Fruit fly (Drosophila melanogaster): ENCODE data around the gene nac.

The nac gene

DNA sequence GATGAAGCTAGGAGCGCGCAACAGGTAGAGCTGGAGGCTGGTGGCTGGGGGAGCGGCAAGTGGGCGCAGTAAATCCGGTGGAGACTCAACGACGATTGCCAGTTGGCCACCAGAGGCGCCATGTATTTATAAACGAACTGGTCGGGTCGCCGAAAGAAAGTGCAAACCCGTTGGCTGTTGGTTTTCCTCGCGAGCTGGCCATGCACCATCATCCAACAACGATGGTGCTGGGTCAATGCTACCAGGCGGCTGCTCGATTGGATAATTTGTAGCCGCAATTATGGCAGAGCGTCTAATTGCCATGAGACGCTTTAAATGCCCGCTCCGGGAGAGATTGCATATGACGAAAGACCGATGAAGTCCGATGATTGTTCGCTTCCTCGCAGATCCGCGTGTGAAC lies 6.9 kb upstream of the nac start, which contains the start of gene CG11693:
CG11693 (minus strand) TSS at position 101 of the 400 bp plus-strand sequence.
- TF ChIP-seq Dll (optimal IDR thresholded peaks at IDR 0.05) = no peak

DNA sequence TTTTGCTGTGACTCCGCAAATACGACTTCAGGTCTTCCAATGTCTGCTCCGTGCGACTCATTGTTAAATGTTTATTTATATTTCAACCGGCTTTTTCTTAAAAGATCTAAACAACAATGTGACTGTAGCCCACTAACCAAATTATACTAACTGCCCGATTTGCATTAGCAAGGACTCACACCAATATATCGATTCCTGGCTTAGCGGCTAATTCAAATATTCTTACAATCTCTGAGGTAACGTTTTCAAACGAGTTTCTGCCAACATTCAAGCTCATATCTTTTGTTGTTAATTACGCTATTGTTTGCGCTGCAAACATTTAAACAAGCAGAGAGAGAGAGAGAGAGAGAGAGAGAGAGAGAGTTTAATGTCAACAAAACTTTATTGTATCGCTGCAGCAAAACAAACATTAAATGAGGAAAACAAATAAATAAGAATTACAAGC lies 4.7 kb upstream of the nac start, which contains the start of gene tex:
tex (minus strand) TSS at position 131 of the 445 bp plus-strand sequence.
- TF ChIP-seq pan (optimal IDR thresholded peaks at IDR 0.05) (no peak), EcR (GFP tag; optimal IDR thresholded peaks at IDR 0.05) (no peak), usp (GFP tag; optimal IDR thresholded peaks at IDR 0.05) (no peak), psq (optimal IDR thresholded peaks at IDR 0.05) (no peak), Dll (optimal IDR thresholded peaks at IDR 0.05) (no peak), CG8478 (optimal IDR thresholded peaks at IDR 0.05) (no peak)

DNA sequence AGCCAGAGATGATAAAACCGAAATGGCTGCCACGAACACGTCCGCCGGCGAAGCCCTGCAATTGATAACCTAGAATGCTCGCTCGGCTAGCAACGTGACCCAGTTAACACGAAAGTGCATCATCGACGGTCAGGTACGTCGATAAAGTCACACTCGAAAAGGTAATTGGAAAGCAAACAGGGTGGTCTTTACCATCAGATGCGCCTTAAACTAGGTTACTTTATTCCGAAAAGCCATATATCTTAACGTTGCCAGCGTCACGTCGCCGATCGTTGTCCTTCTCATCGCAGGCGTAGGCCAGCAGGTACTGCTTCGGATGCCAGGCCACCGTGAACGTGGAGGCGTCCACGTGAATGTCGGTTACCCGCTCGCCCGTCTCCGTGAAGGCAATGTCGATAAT lies 3.5 kb upstream of the nac start:
- TF ChIP-seq usp (GFP tag; optimal IDR thresholded peaks at IDR 0.05) = no peak
- no peak for TF ChIP-seq psq (optimal IDR thresholded peaks at IDR 0.05)
- no peak for TF ChIP-seq Dll (optimal IDR thresholded peaks at IDR 0.05)
- no peak for TF ChIP-seq EcR (GFP tag; optimal IDR thresholded peaks at IDR 0.05)
- TF ChIP-seq CG8478 (optimal IDR thresholded peaks at IDR 0.05) = no peak
- no peak for TF ChIP-seq pan (optimal IDR thresholded peaks at IDR 0.05)

- no peak for TF ChIP-seq pan (optimal IDR thresholded peaks at IDR 0.05)
- TF ChIP-seq usp (GFP tag; optimal IDR thresholded peaks at IDR 0.05) = no peak
- TF ChIP-seq CG8478 (optimal IDR thresholded peaks at IDR 0.05) = no peak
- TF ChIP-seq psq (optimal IDR thresholded peaks at IDR 0.05) = no peak
- no peak for TF ChIP-seq Dll (optimal IDR thresholded peaks at IDR 0.05)
- TF ChIP-seq EcR (GFP tag; optimal IDR thresholded peaks at IDR 0.05) = no peak
Observed at dm6 chr3R:8306927-8307261, 3.1 kb upstream of the nac start.

DNA sequence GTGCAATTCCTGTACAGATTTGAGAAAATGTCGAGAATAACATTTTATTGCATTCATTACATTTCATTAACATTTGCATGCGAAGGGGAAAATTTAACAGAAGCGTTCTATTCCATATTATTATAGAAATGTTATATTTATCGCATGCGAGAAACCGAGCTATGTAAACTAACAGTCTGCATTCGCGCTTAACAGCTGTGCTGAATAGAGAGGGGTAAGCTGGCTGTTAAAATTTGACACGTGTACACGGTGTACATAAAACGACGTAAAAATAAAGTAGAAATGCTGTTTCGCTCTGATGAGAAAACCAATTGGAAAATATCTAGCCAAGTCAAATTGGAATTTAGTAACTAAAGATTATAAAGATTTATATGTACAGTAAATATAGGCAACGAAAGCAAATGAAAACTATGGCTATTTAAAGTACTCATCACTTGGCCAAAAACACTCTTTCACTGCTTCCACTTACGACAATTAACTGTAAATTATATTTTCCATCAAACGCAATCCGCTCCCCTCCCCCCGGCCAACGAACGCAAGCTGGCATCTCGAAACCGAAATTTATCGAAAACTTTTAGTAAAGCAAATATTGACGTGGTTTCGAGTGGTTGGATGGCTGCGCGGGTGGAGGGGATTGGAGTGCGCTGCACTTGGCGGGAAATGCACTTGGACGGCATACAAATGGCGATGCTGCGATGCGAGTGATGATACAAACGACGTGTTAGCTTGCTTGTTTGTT lies 2.5 kb upstream of the nac start:
- TF ChIP-seq pan (optimal IDR thresholded peaks at IDR 0.05) (no peak), usp (GFP tag; optimal IDR thresholded peaks at IDR 0.05) (no peak), EcR (GFP tag; optimal IDR thresholded peaks at IDR 0.05) (no peak), Dll (optimal IDR thresholded peaks at IDR 0.05) (no peak), psq (optimal IDR thresholded peaks at IDR 0.05) (no peak), CG8478 (optimal IDR thresholded peaks at IDR 0.05) (no peak)

DNA sequence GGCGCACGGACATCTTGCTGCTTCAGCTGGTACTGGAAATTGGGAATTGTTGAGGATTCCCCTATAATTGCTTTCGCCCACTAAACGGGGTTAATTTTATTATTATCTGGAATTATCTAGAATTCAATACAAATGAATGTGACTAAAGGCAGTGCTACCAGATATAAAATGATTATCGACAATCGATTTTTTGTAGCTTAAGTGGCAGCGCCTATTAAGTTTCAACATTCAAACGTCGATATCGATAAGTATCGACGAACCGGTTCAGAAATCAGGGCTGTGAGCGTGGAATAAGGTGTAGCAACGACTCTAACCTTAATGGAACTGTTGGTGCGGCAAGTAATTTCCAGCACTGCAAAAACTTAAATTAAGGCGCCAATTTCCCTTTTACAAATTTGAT lies 1.3 kb upstream of the nac start, which contains the start of gene Sgt1:
Sgt1 (minus strand) TSS at position 165 of the 400 bp plus-strand sequence.
- no peak for TF ChIP-seq psq (optimal IDR thresholded peaks at IDR 0.05)
- TF ChIP-seq Dll (optimal IDR thresholded peaks at IDR 0.05) = no peak
- no peak for TF ChIP-seq usp (GFP tag; optimal IDR thresholded peaks at IDR 0.05)
- no peak for TF ChIP-seq pan (optimal IDR thresholded peaks at IDR 0.05)
- TF ChIP-seq CG8478 (optimal IDR thresholded peaks at IDR 0.05) = no peak
- TF ChIP-seq EcR (GFP tag; optimal IDR thresholded peaks at IDR 0.05) = no peak

dm6 chr3R:8300928-8301752 lies 2.7 kb downstream of the nac start, which contains the start of the genes CG9626 and mRpL1:
CG9626 (minus strand) TSS chr3R:8300978.
mRpL1 (plus strand) TSS chr3R:8301440.
- TF ChIP-seq pan (optimal IDR thresholded peaks at IDR 0.05) (no peak), usp (GFP tag; optimal IDR thresholded peaks at IDR 0.05) (no peak), Dll (optimal IDR thresholded peaks at IDR 0.05) (no peak), CG8478 (optimal IDR thresholded peaks at IDR 0.05) (no peak), psq (optimal IDR thresholded peaks at IDR 0.05) (no peak), EcR (GFP tag; optimal IDR thresholded peaks at IDR 0.05) (no peak)

- TF ChIP-seq pan (optimal IDR thresholded peaks at IDR 0.05) (no peak), usp (GFP tag; optimal IDR thresholded peaks at IDR 0.05) (no peak), EcR (GFP tag; optimal IDR thresholded peaks at IDR 0.05) (no peak), CG8478 (optimal IDR thresholded peaks at IDR 0.05) (no peak), Dll (optimal IDR thresholded peaks at IDR 0.05) (no peak), psq (optimal IDR thresholded peaks at IDR 0.05) (no peak)
Observed at dm6 chr3R:8292034-8292433, 11.8 kb downstream of the nac start, which contains the start of gene CG31463. CG31463 (plus strand) TSS chr3R:8292335.

dm6 chr3R:8290940-8291339 lies 12.9 kb downstream of the nac start, which contains the start of gene CG31464:
CG31464 (plus strand) TSS chr3R:8291240.
- TF ChIP-seq CG8478 (optimal IDR thresholded peaks at IDR 0.05) (no peak), pan (optimal IDR thresholded peaks at IDR 0.05) (no peak), usp (GFP tag; optimal IDR thresholded peaks at IDR 0.05) (no peak), Dll (optimal IDR thresholded peaks at IDR 0.05) (no peak), EcR (GFP tag; optimal IDR thresholded peaks at IDR 0.05) (no peak)

DNA sequence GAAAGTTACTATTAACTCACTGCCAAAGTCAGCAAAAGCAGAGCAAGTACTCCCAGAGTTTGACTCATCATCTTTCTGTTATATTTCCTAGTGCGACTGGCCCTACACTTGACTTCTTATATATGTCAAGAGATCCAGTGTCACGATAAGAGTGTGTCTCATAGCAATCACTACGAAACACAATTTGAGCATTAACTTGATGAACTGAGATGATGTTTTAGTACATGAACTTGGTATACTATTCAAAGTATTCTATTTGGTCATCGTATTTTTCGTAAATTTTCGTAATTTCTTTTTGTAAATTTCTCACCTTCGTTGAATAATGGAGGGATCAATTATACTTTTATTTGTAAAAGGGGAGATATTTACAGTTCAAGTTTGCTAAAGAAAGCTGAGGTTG lies 13.3 kb downstream of the nac start, which contains the start of gene CG11672:
CG11672 (minus strand) TSS at position 101 of the 400 bp plus-strand sequence.
- TF ChIP-seq usp (GFP tag; optimal IDR thresholded peaks at IDR 0.05) (no peak), CG8478 (optimal IDR thresholded peaks at IDR 0.05) (no peak), Dll (optimal IDR thresholded peaks at IDR 0.05) (no peak), EcR (GFP tag; optimal IDR thresholded peaks at IDR 0.05) (no peak), pan (optimal IDR thresholded peaks at IDR 0.05) (no peak), psq (optimal IDR thresholded peaks at IDR 0.05) (no peak)

DNA sequence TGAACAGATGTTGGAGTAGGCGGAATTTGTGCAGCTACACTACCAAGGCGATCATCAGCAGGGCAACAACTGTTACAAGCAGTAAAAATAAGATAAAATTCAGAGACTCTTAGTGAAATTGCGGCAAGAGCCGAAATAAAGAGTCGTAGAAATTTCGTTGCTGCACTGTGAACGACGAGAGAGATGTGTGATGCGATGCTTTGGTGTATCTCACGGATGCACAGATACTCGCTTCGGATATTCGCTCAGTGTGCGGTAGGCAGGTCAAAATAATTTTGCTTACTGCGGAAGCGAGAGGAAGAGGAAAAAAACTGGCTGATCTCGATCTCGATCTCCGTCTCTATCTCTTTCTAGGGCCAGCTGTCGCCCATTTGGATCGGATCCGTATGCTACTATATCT lies 15.0 kb downstream of the nac start:
- no peak for TF ChIP-seq EcR (GFP tag; optimal IDR thresholded peaks at IDR 0.05)
- TF ChIP-seq CG8478 (optimal IDR thresholded peaks at IDR 0.05) = no peak
- no peak for TF ChIP-seq psq (optimal IDR thresholded peaks at IDR 0.05)
- TF ChIP-seq usp (GFP tag; optimal IDR thresholded peaks at IDR 0.05) = no peak
- TF ChIP-seq Dll (optimal IDR thresholded peaks at IDR 0.05) = no peak
- no peak for TF ChIP-seq pan (optimal IDR thresholded peaks at IDR 0.05)

DNA sequence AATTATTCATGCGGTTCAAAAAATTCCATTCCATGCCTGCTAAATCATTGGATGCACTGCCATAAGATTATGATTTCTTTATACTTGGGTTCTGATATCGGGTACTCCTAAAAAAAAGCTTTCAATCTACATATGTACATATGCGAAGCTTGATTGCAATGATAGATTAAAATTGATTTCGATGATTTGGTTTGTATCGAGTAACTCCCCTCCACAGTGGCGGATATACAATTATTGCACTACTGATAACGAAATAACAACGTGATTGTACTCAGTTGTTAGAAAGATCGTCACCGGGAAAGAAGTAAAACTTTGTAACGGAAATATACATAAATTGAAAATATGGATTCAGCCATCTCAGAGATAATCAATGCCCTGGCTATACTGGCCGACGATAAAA lies 16.1 kb downstream of the nac start, which contains the start of gene Nazo:
Nazo (plus strand) TSS at position 180 of the 400 bp plus-strand sequence.
- TF ChIP-seq EcR (GFP tag; optimal IDR thresholded peaks at IDR 0.05) (no peak), Dll (optimal IDR thresholded peaks at IDR 0.05) (no peak), usp (GFP tag; optimal IDR thresholded peaks at IDR 0.05) (no peak), psq (optimal IDR thresholded peaks at IDR 0.05) (no peak), CG8478 (optimal IDR thresholded peaks at IDR 0.05) (no peak), pan (optimal IDR thresholded peaks at IDR 0.05) (no peak)
